Fruit fly (Drosophila melanogaster): ENCODE data around the gene CG4686.

CG4686 gene

DNA sequence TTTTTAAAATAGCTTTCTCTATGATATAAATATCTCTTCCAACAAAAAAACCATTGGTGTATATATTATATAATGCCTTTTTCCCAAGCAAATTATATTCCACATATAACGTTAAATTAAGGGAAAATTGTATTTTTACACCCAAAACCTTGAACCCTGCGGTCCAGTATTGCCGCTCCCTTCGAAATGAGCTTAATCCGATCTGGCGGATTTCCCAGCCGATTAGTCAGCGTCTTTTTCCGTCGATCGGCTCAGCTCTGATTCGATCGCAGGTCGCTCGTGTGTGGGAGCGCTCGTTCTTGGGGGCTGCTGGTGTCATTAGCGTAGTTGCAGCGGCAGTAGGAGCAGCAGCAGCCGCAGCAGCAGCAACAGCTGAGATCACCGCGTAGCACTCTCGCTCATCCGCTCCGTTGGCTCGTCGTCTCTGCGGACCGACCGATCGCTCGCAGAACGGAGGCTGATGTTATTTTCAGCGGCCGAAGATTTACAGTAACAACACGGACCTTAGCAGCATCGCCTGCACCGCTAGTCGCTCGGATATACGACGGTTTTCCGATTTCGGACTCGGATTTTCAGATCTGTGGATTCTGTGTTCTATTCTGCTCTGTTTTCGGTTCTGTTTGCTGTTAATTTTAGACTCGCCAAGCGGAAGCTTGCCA is 26.2 kb downstream of the CG4686 start, which contains the start of gene CG4733 (continued):
- no peak for TF ChIP-seq CG14667 (GFP tag; IDR thresholded peaks at IDR 0.05)
- no peak for TF ChIP-seq Hr39 (optimal IDR thresholded peaks at IDR 0.05)
- no peak for TF ChIP-seq CkIIα-i1 (GFP tag; IDR thresholded peaks at IDR 0.05)
- TF ChIP-seq al (GFP tag; IDR thresholded peaks at IDR 0.05), result no peak
- no peak for TF ChIP-seq slbo (GFP tag; IDR thresholded peaks at IDR 0.05)
- TF ChIP-seq Bgb (GFP tag; IDR thresholded peaks at IDR 0.05; ENCODE audit: partially characterized antibody), result no peak
- no peak for TF ChIP-seq klu (GFP tag; IDR thresholded peaks at IDR 0.05)
- TF ChIP-seq Doc3 (GFP tag; IDR thresholded peaks at IDR 0.05; ENCODE audit: partially characterized antibody), result no peak
- TF ChIP-seq ap (GFP tag; IDR thresholded peaks at IDR 0.05), result no peak
- TF ChIP-seq lov (optimal IDR thresholded peaks at IDR 0.05), result no peak
- no peak for TF ChIP-seq lov (GFP tag; IDR thresholded peaks at IDR 0.05)
- TF ChIP-seq ATbp (GFP tag; optimal IDR thresholded peaks at IDR 0.05), result no peak
- TF ChIP-seq da (GFP tag; optimal IDR thresholded peaks at IDR 0.05), result no peak
- TF ChIP-seq bab2 (GFP tag; optimal IDR thresholded peaks at IDR 0.05), result no peak
- no peak for TF ChIP-seq lmd (GFP tag; IDR thresholded peaks at IDR 0.05)
- TF ChIP-seq CG16813 (GFP tag; IDR thresholded peaks at IDR 0.05; ENCODE audit: partially characterized antibody), result no peak
- peak; percentile 27; the same call in 1 of the 3 replicates for TF ChIP-seq CG6791 (GFP tag; IDR thresholded peaks at IDR 0.05; ENCODE audit: partially characterized antibody)
- no peak for TF ChIP-seq ttk (GFP tag; IDR thresholded peaks at IDR 0.05)
- peak; percentile 21 for TF ChIP-seq az2 (GFP tag; optimal IDR thresholded peaks at IDR 0.05)
- TF ChIP-seq grau (tag; optimal IDR thresholded peaks at IDR 0.05), result peak; percentile 48
- TF ChIP-seq gsb (GFP tag; IDR thresholded peaks at IDR 0.05), result no peak
- TF ChIP-seq CG10267 (tag; optimal IDR thresholded peaks at IDR 0.05), result no peak
- no peak for TF ChIP-seq fru (optimal IDR thresholded peaks at IDR 0.05)
- no peak for TF ChIP-seq CG32772 (GFP tag; IDR thresholded peaks at IDR 0.05)
- no peak for TF ChIP-seq Xrp1 (GFP tag; IDR thresholded peaks at IDR 0.05)
- peak; percentile 91 for TF ChIP-seq Deaf1 (tag; optimal IDR thresholded peaks at IDR 0.05)
- TF ChIP-seq CG9797 (GFP tag; optimal IDR thresholded peaks at IDR 0.05), result no peak
- no peak for TF ChIP-seq CG7372 (GFP tag; IDR thresholded peaks at IDR 0.05)
- no peak for TF ChIP-seq Bteb2 (GFP tag; optimal IDR thresholded peaks at IDR 0.05)
- no peak for TF ChIP-seq Tbp (GFP tag; optimal IDR thresholded peaks at IDR 0.05)
- no peak for TF ChIP-seq vvl (GFP tag; IDR thresholded peaks at IDR 0.05)
- TF ChIP-seq Dip2 (GFP tag; IDR thresholded peaks at IDR 0.05), result no peak
- no peak for TF ChIP-seq CG13296 (GFP tag; optimal IDR thresholded peaks at IDR 0.05)
- TF ChIP-seq CG7745 (tag; optimal IDR thresholded peaks at IDR 0.05), result no peak
- TF ChIP-seq her (GFP tag; optimal IDR thresholded peaks at IDR 0.05), result no peak
- TF ChIP-seq shn (GFP tag; optimal IDR thresholded peaks at IDR 0.05), result peak; percentile 5
- no peak for TF ChIP-seq CG18619 (GFP tag; optimal IDR thresholded peaks at IDR 0.05)
- TF ChIP-seq CG14014 (GFP tag; IDR thresholded peaks at IDR 0.05), result no peak
- TF ChIP-seq dati (GFP tag; IDR thresholded peaks at IDR 0.05), result no peak
- TF ChIP-seq CG17912 (GFP tag; optimal IDR thresholded peaks at IDR 0.05), result no peak
- TF ChIP-seq CrebB (tag; optimal IDR thresholded peaks at IDR 0.05), result no peak
- TF ChIP-seq MBD-R2 (GFP tag; IDR thresholded peaks at IDR 0.05), result no peak
- no peak for TF ChIP-seq vfl (GFP tag; optimal IDR thresholded peaks at IDR 0.05)
- TF ChIP-seq Blimp-1 (GFP tag; optimal IDR thresholded peaks at IDR 0.05), result no peak
- TF ChIP-seq CG10209 (GFP tag; optimal IDR thresholded peaks at IDR 0.05), result no peak
- TF ChIP-seq disco-r (GFP tag; optimal IDR thresholded peaks at IDR 0.05), result no peak
- no peak for TF ChIP-seq tna (GFP tag; IDR thresholded peaks at IDR 0.05; ENCODE audit: partially characterized antibody)
- TF ChIP-seq Oaz (GFP tag; IDR thresholded peaks at IDR 0.05), result no peak
- TF ChIP-seq CG10321 (GFP tag; IDR thresholded peaks at IDR 0.05), result no peak
- no peak for TF ChIP-seq nom (GFP tag; optimal IDR thresholded peaks at IDR 0.05)
- TF ChIP-seq CG32767 (GFP tag; IDR thresholded peaks at IDR 0.05), result no peak
- no peak for TF ChIP-seq CG18011 (GFP tag; optimal IDR thresholded peaks at IDR 0.05)
- TF ChIP-seq CG6765 (GFP tag; optimal IDR thresholded peaks at IDR 0.05), result no peak

Data from whole organism, embryonic.